Worm (Caenorhabditis elegans): ENCODE measurements around the gene ZC250.2.

The ZC250.2 gene

ce11 chrV:5825478-5825877 lies 33.3 kb downstream of the ZC250.2 start:
- no peak for TF ChIP-seq unc-62 (GFP tag; optimal IDR thresholded peaks at IDR 0.05)

DNA sequence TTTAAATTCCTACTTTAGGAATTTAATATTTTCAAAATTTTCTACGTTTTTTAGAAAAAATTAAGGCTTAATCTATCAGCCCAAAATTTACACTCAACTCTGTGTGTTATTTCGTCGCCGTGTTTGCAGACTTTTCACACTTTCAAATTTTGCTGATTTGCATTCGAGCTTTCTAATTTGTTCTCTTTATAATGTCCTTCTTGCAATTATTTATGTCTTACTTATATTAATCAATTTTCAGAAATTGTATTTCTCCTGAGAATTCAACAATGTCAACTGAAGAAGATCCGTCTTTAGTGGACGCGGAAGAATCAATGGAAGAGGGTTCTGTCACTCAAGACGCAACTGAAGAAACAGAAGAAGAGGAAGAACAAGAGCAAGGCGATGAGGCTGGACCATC lies 34.5 kb downstream of the ZC250.2 start, which contains the start of gene let-418:
Gene let-418 (plus strand): TSS at position 242 of the 400 bp plus-strand sequence.
- TF ChIP-seq unc-62 (GFP tag; optimal IDR thresholded peaks at IDR 0.05): no peak

ce11 chrV:5831253-5831652 lies 39.1 kb downstream of the ZC250.2 start:
- no peak for TF ChIP-seq unc-62 (GFP tag; optimal IDR thresholded peaks at IDR 0.05)

DNA sequence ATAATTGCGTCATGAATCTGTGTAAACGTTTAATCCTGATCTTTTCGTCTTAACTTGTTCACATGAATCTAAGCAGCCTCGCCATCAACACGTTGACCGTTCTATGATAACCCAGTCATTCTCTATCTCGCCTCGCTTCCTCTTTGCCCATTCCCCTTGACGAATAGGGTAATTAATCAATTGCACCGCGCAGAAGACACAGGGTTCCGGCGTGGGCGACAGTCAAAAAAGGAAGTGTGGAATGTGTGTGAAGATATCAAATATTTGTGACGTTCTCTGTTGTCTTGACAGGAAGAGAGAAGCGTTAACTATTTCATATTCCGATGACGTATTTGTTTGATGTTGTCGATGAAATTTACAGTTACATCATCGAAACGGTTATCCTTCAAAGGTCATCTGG lies 40.7 kb downstream of the ZC250.2 start:
- TF ChIP-seq unc-62 (GFP tag; optimal IDR thresholded peaks at IDR 0.05): no peak

- TF ChIP-seq unc-62 (GFP tag; optimal IDR thresholded peaks at IDR 0.05): no peak
These were observed 41.4 kb downstream of the ZC250.2 start, which contains the start of gene srh-76 for ce11 chrV:5833531-5833930. Gene srh-76 (plus strand): TSS chrV:5833831.

DNA sequence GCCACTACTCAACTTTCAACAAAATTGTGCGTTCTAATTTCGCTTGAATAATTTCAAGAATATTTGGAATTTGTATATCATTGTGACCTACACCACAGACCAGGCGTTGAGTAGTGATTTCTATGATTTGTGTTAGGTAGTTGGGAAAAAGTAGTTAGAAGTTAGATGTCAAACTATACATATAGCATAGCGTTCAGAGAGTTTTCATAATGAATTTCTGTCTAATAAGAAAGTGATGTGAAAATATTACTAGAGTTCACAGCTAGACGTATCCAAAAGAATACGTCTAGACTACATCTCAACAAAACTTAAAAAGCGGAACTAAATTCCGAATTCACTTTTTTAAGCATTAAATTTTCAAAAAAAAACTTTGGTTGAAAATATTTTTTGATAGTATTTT lies 43.3 kb downstream of the ZC250.2 start:
- TF ChIP-seq unc-62 (GFP tag; optimal IDR thresholded peaks at IDR 0.05): no peak

ce11 chrV:5835979-5836615 lies 44.0 kb downstream of the ZC250.2 start:
- no peak for TF ChIP-seq unc-62 (GFP tag; optimal IDR thresholded peaks at IDR 0.05)

- no peak for TF ChIP-seq unc-62 (GFP tag; optimal IDR thresholded peaks at IDR 0.05)
These were observed 44.5 kb downstream of the ZC250.2 start, which contains the start of gene col-140 for ce11 chrV:5836616-5836982. Gene col-140 (minus strand): TSS chrV:5836834.

DNA sequence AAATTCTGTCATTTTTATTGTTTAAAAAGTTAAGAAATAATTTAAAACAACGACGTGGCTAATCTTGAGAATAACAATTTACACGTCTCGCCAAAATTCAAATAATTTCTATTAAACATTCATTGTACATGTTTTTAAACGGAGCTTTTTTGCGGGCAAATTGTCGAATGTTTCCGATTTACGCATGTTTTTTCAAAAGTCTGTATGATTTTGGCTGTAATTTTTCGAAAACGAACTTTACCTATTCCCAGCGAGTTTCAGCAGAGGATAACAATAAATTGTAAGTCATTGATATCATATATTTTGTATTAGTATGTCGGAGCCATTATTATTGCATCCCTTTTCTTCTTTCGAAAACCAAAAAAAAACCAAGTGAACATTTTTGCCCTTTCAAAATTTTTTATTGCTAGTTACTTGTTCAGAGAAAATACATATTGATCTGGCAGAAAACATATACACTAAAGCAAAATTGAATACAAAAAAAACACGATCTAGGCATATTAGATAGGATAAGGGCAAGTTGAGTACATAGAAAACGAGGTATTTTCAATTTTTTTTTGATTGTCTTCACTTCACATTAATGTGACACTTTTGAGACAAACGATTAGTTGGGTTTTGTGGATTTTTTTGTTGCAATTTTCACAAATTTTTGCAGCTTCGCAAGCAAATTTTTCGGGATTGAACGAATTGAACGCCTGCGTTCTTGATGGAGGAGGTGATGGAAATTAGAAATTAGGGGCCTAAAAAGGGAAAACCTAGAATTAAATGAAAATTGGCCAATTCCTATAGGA lies 46.6 kb downstream of the ZC250.2 start, which contains the start of gene F26F12.2:
Gene F26F12.2 (minus strand): TSS at position 38 of the 791 bp plus-strand sequence.
- no peak for TF ChIP-seq unc-62 (GFP tag; optimal IDR thresholded peaks at IDR 0.05)

ce11 chrV:5840939-5841338 lies 48.8 kb downstream of the ZC250.2 start:
- TF ChIP-seq unc-62 (GFP tag; optimal IDR thresholded peaks at IDR 0.05): no peak

DNA sequence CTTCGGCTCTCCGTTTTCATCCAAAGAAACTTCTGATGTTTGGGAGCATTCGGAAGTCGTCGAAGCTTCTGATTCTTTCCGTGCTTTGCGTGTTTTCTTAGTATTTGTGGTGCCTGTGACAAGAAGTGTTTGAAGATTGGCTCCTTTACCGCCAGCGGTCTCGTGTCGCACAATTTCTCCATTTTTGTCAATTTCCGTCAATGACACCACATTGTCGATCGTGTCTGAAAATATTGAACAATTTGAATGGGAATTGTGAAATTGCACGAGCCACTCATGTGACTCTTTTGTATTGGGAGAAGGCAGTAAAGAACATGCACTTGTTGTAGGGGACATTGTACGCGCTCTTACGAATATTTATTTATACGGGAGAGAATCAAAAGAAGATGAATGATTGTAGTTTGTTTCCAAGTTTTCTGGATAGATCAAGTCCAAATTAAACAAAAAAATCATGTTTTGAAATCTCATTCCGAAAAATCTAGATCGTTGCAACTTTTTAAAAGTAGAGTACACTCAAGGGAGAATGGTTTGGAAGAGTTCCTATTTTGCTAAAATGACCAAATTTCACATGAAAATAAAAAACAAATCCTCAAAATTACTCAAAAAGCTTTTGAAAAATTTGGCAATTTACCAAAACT lies 50.5 kb downstream of the ZC250.2 start:
- no peak for TF ChIP-seq unc-62 (GFP tag; optimal IDR thresholded peaks at IDR 0.05)

- no peak for TF ChIP-seq unc-62 (GFP tag; optimal IDR thresholded peaks at IDR 0.05)
These were observed 51.5 kb downstream of the ZC250.2 start for ce11 chrV:5843415-5844337.

ce11 chrV:5844349-5844760 lies 52.2 kb downstream of the ZC250.2 start:
- TF ChIP-seq unc-62 (GFP tag; optimal IDR thresholded peaks at IDR 0.05): no peak
